Worm (Caenorhabditis elegans): ENCODE results near the gene W06A11.1.

W06A11.1 gene

DNA sequence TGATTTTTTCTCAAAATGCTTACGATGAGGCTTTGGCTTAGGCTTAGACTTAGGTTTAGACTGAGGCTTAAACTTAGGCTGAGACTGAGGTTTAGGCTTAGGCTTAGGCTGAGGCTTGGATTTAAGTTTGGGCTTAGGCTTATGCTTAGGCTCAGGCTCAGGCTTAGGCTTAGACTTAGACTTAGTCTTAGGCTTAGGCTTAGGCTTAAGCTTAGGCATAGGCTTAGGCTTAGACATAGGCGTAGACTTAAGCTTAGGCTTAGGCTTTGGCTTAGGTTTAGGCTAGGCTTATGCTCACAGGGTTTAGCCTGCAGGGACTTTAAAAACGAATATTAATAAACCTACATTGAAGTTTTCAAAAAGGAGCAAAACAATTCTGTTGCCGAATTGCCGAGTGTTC lies 14.5 kb downstream of the W06A11.1 start:
- TF ChIP-seq pes-1 (GFP tag; IDR thresholded peaks at IDR 0.05) (no peak), aly-1 (tag; optimal IDR thresholded peaks at IDR 0.05) (no peak), ceh-36 (tag; optimal IDR thresholded peaks at IDR 0.05) (peak; percentile 73), B0310.2 (tag; optimal IDR thresholded peaks at IDR 0.05) (no peak), sea-1 (GFP tag; conservative IDR thresholded peaks at IDR 0.05) (no peak), tbx-37 (GFP tag; conservative IDR thresholded peaks at IDR 0.05) (no peak), ama-1 (optimal IDR thresholded peaks at IDR 0.05) (no peak)

ce11 chrII:4082754-4083153 lies 15.4 kb downstream of the W06A11.1 start, which contains the start of gene R11F4.2:
Gene R11F4.2 (plus strand): TSS chrII:4083054.
- TF ChIP-seq aly-1 (tag; optimal IDR thresholded peaks at IDR 0.05) (no peak), flt-1 (GFP tag; IDR thresholded peaks at IDR 0.05) (no peak), sea-1 (GFP tag; conservative IDR thresholded peaks at IDR 0.05) (no peak), pes-1 (GFP tag; IDR thresholded peaks at IDR 0.05) (no peak), hmbx-1 (tag; optimal IDR thresholded peaks at IDR 0.05) (no peak), ceh-36 (tag; optimal IDR thresholded peaks at IDR 0.05) (no peak), tra-4 (tag; optimal IDR thresholded peaks at IDR 0.05) (no peak), ama-1 (optimal IDR thresholded peaks at IDR 0.05) (no peak), B0310.2 (tag; optimal IDR thresholded peaks at IDR 0.05) (no peak), ceh-13 (GFP tag; optimal IDR thresholded peaks at IDR 0.05) (no peak), tbx-11 (GFP tag; IDR thresholded peaks at IDR 0.05) (no peak), tbx-37 (GFP tag; conservative IDR thresholded peaks at IDR 0.05) (no peak), hnd-1 (tag; optimal IDR thresholded peaks at IDR 0.05) (no peak), F13C5.2 (tag; optimal IDR thresholded peaks at IDR 0.05) (no peak), ets-7 (tag; optimal IDR thresholded peaks at IDR 0.05) (no peak), scrt-1 (GFP tag; IDR thresholded peaks at IDR 0.05) (no peak), hmg-4 (GFP tag; optimal IDR thresholded peaks at IDR 0.05) (no peak)

DNA sequence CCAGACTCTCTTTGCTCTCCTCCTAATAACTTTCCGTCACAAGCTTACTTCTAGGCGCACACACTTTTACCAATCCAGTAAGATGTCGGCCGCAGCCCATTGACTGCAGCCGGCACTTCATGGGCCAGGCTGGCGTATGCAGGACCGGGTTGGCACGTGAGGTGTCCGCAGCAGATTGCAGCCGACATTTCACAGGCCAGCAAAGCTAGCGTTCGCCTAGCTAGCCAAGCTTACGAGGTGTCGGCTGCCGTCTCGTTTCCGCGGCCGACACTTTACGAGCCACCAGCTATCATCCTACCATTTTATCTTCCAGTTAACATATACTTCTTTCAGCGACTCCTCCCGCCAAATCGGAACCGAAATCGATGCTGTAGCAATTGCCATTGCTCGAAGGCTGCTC lies 18.2 kb downstream of the W06A11.1 start:
- no peak for TF ChIP-seq ceh-36 (tag; optimal IDR thresholded peaks at IDR 0.05)
- no peak for TF ChIP-seq B0310.2 (tag; optimal IDR thresholded peaks at IDR 0.05)
- TF ChIP-seq ama-1 (optimal IDR thresholded peaks at IDR 0.05) = no peak
- no peak for TF ChIP-seq sea-1 (GFP tag; conservative IDR thresholded peaks at IDR 0.05)
- no peak for TF ChIP-seq F13C5.2 (tag; optimal IDR thresholded peaks at IDR 0.05)
- no peak for TF ChIP-seq flt-1 (GFP tag; IDR thresholded peaks at IDR 0.05)
- no peak for TF ChIP-seq tra-4 (tag; optimal IDR thresholded peaks at IDR 0.05)
- TF ChIP-seq hnd-1 (tag; optimal IDR thresholded peaks at IDR 0.05) = no peak
- no peak for TF ChIP-seq scrt-1 (GFP tag; IDR thresholded peaks at IDR 0.05)
- no peak for TF ChIP-seq tbx-37 (GFP tag; conservative IDR thresholded peaks at IDR 0.05)
- no peak for TF ChIP-seq ceh-13 (GFP tag; optimal IDR thresholded peaks at IDR 0.05)
- TF ChIP-seq pes-1 (GFP tag; IDR thresholded peaks at IDR 0.05) = no peak

ce11 chrII:4089183-4089582 lies 21.8 kb downstream of the W06A11.1 start:
- no peak for TF ChIP-seq scrt-1 (GFP tag; IDR thresholded peaks at IDR 0.05)
- TF ChIP-seq hmbx-1 (tag; optimal IDR thresholded peaks at IDR 0.05) = no peak
- TF ChIP-seq ceh-13 (GFP tag; optimal IDR thresholded peaks at IDR 0.05) = no peak
- no peak for TF ChIP-seq B0310.2 (tag; optimal IDR thresholded peaks at IDR 0.05)
- TF ChIP-seq flt-1 (GFP tag; IDR thresholded peaks at IDR 0.05) = no peak
- no peak for TF ChIP-seq tra-4 (tag; optimal IDR thresholded peaks at IDR 0.05)
- TF ChIP-seq pes-1 (GFP tag; IDR thresholded peaks at IDR 0.05) = no peak
- no peak for TF ChIP-seq hmg-4 (GFP tag; optimal IDR thresholded peaks at IDR 0.05)
- no peak for TF ChIP-seq F13C5.2 (tag; optimal IDR thresholded peaks at IDR 0.05)
- no peak for TF ChIP-seq tbx-37 (GFP tag; conservative IDR thresholded peaks at IDR 0.05)
- TF ChIP-seq sea-1 (GFP tag; conservative IDR thresholded peaks at IDR 0.05) = no peak
- TF ChIP-seq tbx-11 (GFP tag; IDR thresholded peaks at IDR 0.05) = no peak
- TF ChIP-seq ceh-36 (tag; optimal IDR thresholded peaks at IDR 0.05) = no peak
- no peak for TF ChIP-seq hnd-1 (tag; optimal IDR thresholded peaks at IDR 0.05)

- no peak for TF ChIP-seq tbx-11 (GFP tag; IDR thresholded peaks at IDR 0.05)
- no peak for TF ChIP-seq F13C5.2 (tag; optimal IDR thresholded peaks at IDR 0.05)
- TF ChIP-seq aly-1 (tag; optimal IDR thresholded peaks at IDR 0.05) = no peak
- TF ChIP-seq ama-1 (optimal IDR thresholded peaks at IDR 0.05) = no peak
- TF ChIP-seq tra-4 (tag; optimal IDR thresholded peaks at IDR 0.05) = no peak
These were observed 23.4 kb downstream of the W06A11.1 start for ce11 chrII:4090790-4091189.

DNA sequence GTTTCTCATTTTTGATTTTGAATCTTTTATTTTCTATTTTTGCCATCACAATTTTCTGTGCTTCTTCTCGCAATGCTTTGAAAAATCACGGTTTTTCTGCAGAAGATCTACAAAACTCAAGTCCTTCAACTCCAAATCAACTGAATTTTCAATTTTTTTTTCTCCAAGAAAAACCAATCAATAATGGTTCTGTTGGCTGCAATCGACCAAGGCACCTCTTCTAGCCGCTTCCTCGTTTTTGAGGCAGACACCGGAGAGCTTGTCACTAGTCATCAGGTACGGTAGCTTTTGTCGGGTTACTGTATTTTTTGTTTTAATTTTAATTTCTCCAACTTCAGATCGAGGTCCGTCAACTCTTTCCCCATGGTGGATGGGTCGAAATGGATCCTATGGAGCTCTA lies 24.5 kb downstream of the W06A11.1 start, which contains the start of gene R11F4.1:
Gene R11F4.1 (plus strand): TSS at position 103 of the 400 bp plus-strand sequence.
- no peak for TF ChIP-seq aly-1 (tag; optimal IDR thresholded peaks at IDR 0.05)
- no peak for TF ChIP-seq hnd-1 (tag; optimal IDR thresholded peaks at IDR 0.05)
- no peak for TF ChIP-seq sea-1 (GFP tag; conservative IDR thresholded peaks at IDR 0.05)
- TF ChIP-seq ama-1 (optimal IDR thresholded peaks at IDR 0.05) = no peak
- no peak for TF ChIP-seq tbx-11 (GFP tag; IDR thresholded peaks at IDR 0.05)
- TF ChIP-seq ceh-36 (tag; optimal IDR thresholded peaks at IDR 0.05) = no peak
- no peak for TF ChIP-seq ceh-13 (GFP tag; optimal IDR thresholded peaks at IDR 0.05)
- TF ChIP-seq flt-1 (GFP tag; IDR thresholded peaks at IDR 0.05) = no peak
- no peak for TF ChIP-seq hmbx-1 (tag; optimal IDR thresholded peaks at IDR 0.05)

- TF ChIP-seq tbx-11 (GFP tag; IDR thresholded peaks at IDR 0.05) (no peak), ets-7 (tag; optimal IDR thresholded peaks at IDR 0.05) (no peak), scrt-1 (GFP tag; IDR thresholded peaks at IDR 0.05) (no peak), hmbx-1 (tag; optimal IDR thresholded peaks at IDR 0.05) (no peak), ceh-13 (GFP tag; optimal IDR thresholded peaks at IDR 0.05) (no peak), ama-1 (optimal IDR thresholded peaks at IDR 0.05) (no peak), B0310.2 (tag; optimal IDR thresholded peaks at IDR 0.05) (no peak), hmg-4 (GFP tag; optimal IDR thresholded peaks at IDR 0.05) (no peak), pes-1 (GFP tag; IDR thresholded peaks at IDR 0.05) (no peak), tbx-37 (GFP tag; conservative IDR thresholded peaks at IDR 0.05) (no peak), F13C5.2 (tag; optimal IDR thresholded peaks at IDR 0.05) (no peak), sea-1 (GFP tag; conservative IDR thresholded peaks at IDR 0.05) (no peak), flt-1 (GFP tag; IDR thresholded peaks at IDR 0.05) (no peak)
These were observed 25.1 kb downstream of the W06A11.1 start for ce11 chrII:4092502-4092901.
